Fruit fly (Drosophila melanogaster) whole organism, embryonic: ENCODE data around the gene Cpr64Ab.

Source experiments
- Adf1 ChIP-seq: fragments of 200-800 bp; sonication (Bioruptor generic); IDR thresholded peaks from 2 replicates; pipeline ENCODE4 v1.3.6; 2022; ENCODE audit warnings: missing biosample characterization, missing genetic modification characterization
- CG11398 ChIP-seq: fragments of 200-800 bp; sonication (Bioruptor generic); optimal IDR thresholded peaks from 2 replicates; lab custom pipeline; 2016; ENCODE audit warnings: missing biosample characterization, missing genetic modification characterization
- CG13287 ChIP-seq: fragments of 200-800 bp; sonication (Bioruptor generic); IDR thresholded peaks from 2 replicates; pipeline ENCODE4 v1.3.6; 2022; ENCODE audit warnings: missing biosample characterization, missing genetic modification characterization; ENCODE audit not compliant: partially characterized antibody
- CG13624 ChIP-seq: fragments of 200-800 bp; sonication (Bioruptor generic); optimal IDR thresholded peaks from 2 replicates; lab custom pipeline; 2016; ENCODE audit warnings: missing biosample characterization, missing genetic modification characterization
- CG15073 ChIP-seq: fragments of 200-800 bp; sonication (Bioruptor generic); optimal IDR thresholded peaks from 2 replicates; lab custom pipeline; 2016; ENCODE audit warnings: missing biosample characterization, missing genetic modification characterization
- CG15601 ChIP-seq: fragments of 200-800 bp; sonication (Bioruptor generic); optimal IDR thresholded peaks from 3 replicates; lab custom pipeline; 2019; ENCODE audit warnings: missing biosample characterization, mild to moderate bottlenecking, missing genetic modification characterization, moderate library complexity
- CG17328 ChIP-seq: fragments of 200-800 bp; sonication (Bioruptor generic); IDR thresholded peaks from 2 replicates; pipeline ENCODE4 v1.3.6; 2022; ENCODE audit warnings: missing biosample characterization, missing genetic modification characterization
- CG18011 ChIP-seq: fragments of 200-800 bp; sonication (Bioruptor generic); optimal IDR thresholded peaks from 2 replicates; lab custom pipeline; 2017; ENCODE audit warnings: missing biosample characterization, missing genetic modification characterization, mild to moderate bottlenecking, moderate library complexity, missing genotype
- CG2199 ChIP-seq: fragments of 200-800 bp; sonication (Bioruptor generic); IDR thresholded peaks from 3 replicates; pipeline ENCODE4 v1.3.6; 2022; ENCODE audit warnings: missing biosample characterization, missing genetic modification characterization
- CG2678 ChIP-seq: fragments of 200-800 bp; sonication (Bioruptor generic); optimal IDR thresholded peaks from 3 replicates; lab custom pipeline; 2019; ENCODE audit warnings: missing biosample characterization, mild to moderate bottlenecking, missing genetic modification characterization, moderate library complexity
- CG32532 ChIP-seq: fragments of 200-800 bp; sonication (Bioruptor generic); IDR thresholded peaks from 2 replicates; pipeline ENCODE4 v1.3.6; 2022; ENCODE audit warnings: missing biosample characterization, missing genetic modification characterization
- CG3726 ChIP-seq: fragments of 200-800 bp; sonication (Bioruptor generic); IDR thresholded peaks from 3 replicates; pipeline ENCODE4, ENCODE4 v1.3.6; 2022; ENCODE audit warnings: missing biosample characterization, missing genetic modification characterization
- CG3847 ChIP-seq: fragments of 200-800 bp; sonication (Bioruptor generic); IDR thresholded peaks from 2 replicates; pipeline ENCODE4 v1.3.6; 2022; ENCODE audit warnings: missing biosample characterization, missing genetic modification characterization
- CG3995 ChIP-seq: fragments of 200-800 bp; sonication (Bioruptor generic); optimal IDR thresholded peaks from 3 replicates; lab custom pipeline; 2016; ENCODE audit warnings: missing biosample characterization, missing genetic modification characterization
- CG4707 ChIP-seq: fragments of 200-800 bp; sonication (Bioruptor generic); optimal IDR thresholded peaks from 2 replicates; lab custom pipeline; 2018; ENCODE audit warnings: missing biosample characterization, mild to moderate bottlenecking, missing genetic modification characterization, moderate library complexity
- CG5245 ChIP-seq: fragments of 200-800 bp; sonication (Bioruptor generic); optimal IDR thresholded peaks from 3 replicates; lab custom pipeline; 2016; ENCODE audit warnings: missing biosample characterization, missing genetic modification characterization
- CG6683 ChIP-seq: fragments of 200-800 bp; sonication (Bioruptor generic); optimal IDR thresholded peaks from 2 replicates; lab custom pipeline; 2017; ENCODE audit warnings: missing biosample characterization, mild to moderate bottlenecking, missing genetic modification characterization, missing genetic modification reagents
- CG7556 ChIP-seq: fragments of 200-800 bp; sonication (Bioruptor generic); optimal IDR thresholded peaks from 2 replicates; lab custom pipeline; 2017; ENCODE audit warnings: missing biosample characterization, mild to moderate bottlenecking, missing genetic modification characterization
- CG7963 ChIP-seq: fragments of 200-800 bp; sonication (Bioruptor generic); IDR thresholded peaks from 3 replicates; pipeline ENCODE4 v1.3.6; 2022; ENCODE audit warnings: missing biosample characterization, missing genetic modification characterization; ENCODE audit not compliant: partially characterized antibody
- CG8281 ChIP-seq: fragments of 200-800 bp; sonication (Bioruptor generic); optimal IDR thresholded peaks from 2 replicates; lab custom pipeline; 2018; ENCODE audit warnings: missing biosample characterization, mild to moderate bottlenecking, missing genetic modification characterization, moderate library complexity
- CTCF ChIP-seq: fragments of 200-800 bp; sonication (Bioruptor generic); optimal IDR thresholded peaks from 2 replicates; lab custom pipeline; 2017; ENCODE audit warnings: missing biosample characterization, mild to moderate bottlenecking, missing genetic modification characterization, moderate library complexity
- Camta ChIP-seq: fragments of 200-800 bp; sonication (Bioruptor generic); optimal IDR thresholded peaks from 2 replicates; lab custom pipeline; 2016; ENCODE audit warnings: missing biosample characterization, missing genetic modification characterization
- Dek ChIP-seq: fragments of 200-800 bp; sonication (Bioruptor generic); optimal IDR thresholded peaks from 3 replicates; lab custom pipeline; 2019; ENCODE audit warnings: missing biosample characterization, mild to moderate bottlenecking, missing genetic modification characterization, moderate library complexity
- E2f2 ChIP-seq: fragments of 200-800 bp; sonication (Bioruptor generic); IDR thresholded peaks from 2 replicates; pipeline ENCODE4 v1.3.6; 2022; ENCODE audit warnings: missing biosample characterization, missing genetic modification characterization
- HHEX ChIP-seq: fragments of 200-800 bp; sonication (Bioruptor generic); optimal IDR thresholded peaks from 3 replicates; lab custom pipeline; 2017; ENCODE audit warnings: missing biosample characterization, mild to moderate bottlenecking, missing genetic modification characterization, missing genetic modification reagents
- HLHmδ ChIP-seq: fragments of 200-800 bp; sonication (Bioruptor generic); optimal IDR thresholded peaks from 2 replicates; lab custom pipeline; 2018; ENCODE audit warnings: missing biosample characterization, mild to moderate bottlenecking, missing genetic modification characterization, moderate library complexity
- Hmr ChIP-seq: fragments of 200-800 bp; sonication (Bioruptor generic); optimal IDR thresholded peaks from 3 replicates; lab custom pipeline; 2017; ENCODE audit warnings: mild to moderate bottlenecking, missing biosample characterization, missing genetic modification reagents, missing genetic modification characterization
- Hmx ChIP-seq: fragments of 200-800 bp; sonication (Bioruptor generic); optimal IDR thresholded peaks from 2 replicates; lab custom pipeline; 2016; ENCODE audit warnings: missing biosample characterization, missing genetic modification characterization
- Lhr ChIP-seq: fragments of 200-800 bp; sonication (Bioruptor generic); optimal IDR thresholded peaks from 3 replicates; lab custom pipeline; 2017; ENCODE audit warnings: mild to moderate bottlenecking, missing biosample characterization, missing genetic modification reagents, missing genetic modification characterization
- Lpt ChIP-seq: fragments of >200 bp; optimal IDR thresholded peaks from 2 replicates; lab custom pipeline; 2018; ENCODE audit warnings: missing biosample characterization, missing genetic modification characterization
- Myb ChIP-seq: fragments of 200-800 bp; sonication (Bioruptor generic); optimal IDR thresholded peaks from 2 replicates; lab custom pipeline; 2016; ENCODE audit warnings: missing biosample characterization, missing genetic modification characterization
- NFAT ChIP-seq: fragments of 200-800 bp; sonication (Bioruptor generic); IDR thresholded peaks from 2 replicates; pipeline ENCODE4 v1.3.6; 2022; ENCODE audit warnings: missing biosample characterization, missing genetic modification characterization
- Opbp ChIP-seq: fragments of 200-800 bp; sonication (Bioruptor generic); IDR thresholded peaks from 3 replicates; pipeline ENCODE4 v1.3.6; 2022; ENCODE audit warnings: missing biosample characterization, missing genetic modification characterization; ENCODE audit not compliant: partially characterized antibody
- PHDP ChIP-seq: fragments of 200-800 bp; sonication (Bioruptor generic); optimal IDR thresholded peaks from 3 replicates; lab custom pipeline; 2018; ENCODE audit warnings: missing biosample characterization, mild to moderate bottlenecking, missing genetic modification characterization, moderate library complexity
- Rx ChIP-seq: fragments of 200-800 bp; sonication (Bioruptor generic); IDR thresholded peaks from 2 replicates; pipeline ENCODE4 v1.3.6; 2022; ENCODE audit warnings: missing biosample characterization, missing genetic modification characterization
- Usf ChIP-seq: fragments of 200-800 bp; sonication (Bioruptor generic); optimal IDR thresholded peaks from 2 replicates; lab custom pipeline; 2017; ENCODE audit warnings: missing genotype, missing biosample characterization, missing genetic modification characterization
- ash1 ChIP-seq: fragments of 200-800 bp; sonication (Bioruptor generic); optimal IDR thresholded peaks from 2 replicates; lab custom pipeline; 2018; ENCODE audit warnings: missing biosample characterization, mild to moderate bottlenecking, missing genetic modification characterization
- br ChIP-seq: fragments of >200 bp; optimal IDR thresholded peaks from 2 replicates; lab custom pipeline; 2017
- bsh ChIP-seq, 2 experiments: fragments of 200-800 bp; sonication (Bioruptor generic); optimal IDR thresholded peaks; 2 replicates each; lab custom pipeline; 2017 to 2018; ENCODE audit warnings: mild to moderate bottlenecking in 2 of 2, missing biosample characterization in 2 of 2, missing genetic modification characterization in 2 of 2, moderate library complexity in 1 of 2
- chinmo ChIP-seq: fragments of 200-800 bp; sonication (Bioruptor generic); IDR thresholded peaks from 4 replicates; pipeline ENCODE4 v1.3.6; 2022; ENCODE audit warnings: missing biosample characterization, missing genetic modification characterization; ENCODE audit not compliant: partially characterized antibody
- dan ChIP-seq: fragments of 200-800 bp; sonication (Bioruptor generic); IDR thresholded peaks from 2 replicates; pipeline ENCODE4 v1.3.6; 2022; ENCODE audit warnings: missing biosample characterization, missing genetic modification characterization
- gce ChIP-seq: fragments of 200-800 bp; sonication (Bioruptor generic); IDR thresholded peaks from 3 replicates; pipeline ENCODE4 v1.3.6; 2022; ENCODE audit warnings: missing biosample characterization, missing genetic modification characterization
- gt ChIP-seq: fragments of 200-800 bp; sonication (Bioruptor generic); IDR thresholded peaks from 2 replicates; pipeline ENCODE4 v1.3.6; 2022; ENCODE audit warnings: missing biosample characterization, missing genetic modification characterization
- ham ChIP-seq: fragments of 200-800 bp; sonication (Bioruptor generic); IDR thresholded peaks from 2 replicates; pipeline ENCODE4 v1.3.6; 2022; ENCODE audit warnings: missing biosample characterization, missing genetic modification characterization
- hkb ChIP-seq, 2 experiments: fragments of 200-800 bp in 1 of 2; fragments of >200 bp in 1 of 2; sonication (Bioruptor generic) in 1 of 2; IDR thresholded peaks in 1 of 2; optimal IDR thresholded peaks in 1 of 2; 2 replicates each; pipeline versions ENCODE4 v1.3.6 to Lab custom; 2017 to 2022; ENCODE audit warnings: missing biosample characterization in 1 of 2, missing genetic modification characterization in 1 of 2
- inv ChIP-seq: fragments of 200-800 bp; sonication (Bioruptor generic); IDR thresholded peaks from 2 replicates; pipeline ENCODE4 v1.3.6; 2022; ENCODE audit warnings: missing biosample characterization, missing genetic modification characterization; ENCODE audit not compliant: partially characterized antibody
- oc ChIP-seq: fragments of 200-800 bp; sonication (Bioruptor generic); optimal IDR thresholded peaks from 2 replicates; lab custom pipeline; 2018; ENCODE audit warnings: missing biosample characterization, mild to moderate bottlenecking, missing genetic modification characterization, moderate library complexity
- peb ChIP-seq: fragments of 200-800 bp; sonication (Bioruptor generic); IDR thresholded peaks from 2 replicates; pipeline ENCODE4 v1.3.6; 2022; ENCODE audit warnings: missing biosample characterization, missing genetic modification characterization
- row ChIP-seq: fragments of 200-800 bp; sonication (Bioruptor generic); IDR thresholded peaks from 3 replicates; pipeline ENCODE4 v1.3.6; 2022; ENCODE audit warnings: missing biosample characterization, missing genetic modification characterization
- tap ChIP-seq: fragments of 200-800 bp; optimal IDR thresholded peaks from 3 replicates; lab custom pipeline; 2019; ENCODE audit warnings: missing biosample characterization, mild to moderate bottlenecking, missing genetic modification characterization, moderate library complexity
- vvl ChIP-seq: fragments of 200-800 bp; sonication (Bioruptor generic); IDR thresholded peaks from 2 replicates; pipeline ENCODE4 v1.3.6; 2022; ENCODE audit warnings: missing biosample characterization, missing genetic modification characterization

The Cpr64Ab gene

DNA sequence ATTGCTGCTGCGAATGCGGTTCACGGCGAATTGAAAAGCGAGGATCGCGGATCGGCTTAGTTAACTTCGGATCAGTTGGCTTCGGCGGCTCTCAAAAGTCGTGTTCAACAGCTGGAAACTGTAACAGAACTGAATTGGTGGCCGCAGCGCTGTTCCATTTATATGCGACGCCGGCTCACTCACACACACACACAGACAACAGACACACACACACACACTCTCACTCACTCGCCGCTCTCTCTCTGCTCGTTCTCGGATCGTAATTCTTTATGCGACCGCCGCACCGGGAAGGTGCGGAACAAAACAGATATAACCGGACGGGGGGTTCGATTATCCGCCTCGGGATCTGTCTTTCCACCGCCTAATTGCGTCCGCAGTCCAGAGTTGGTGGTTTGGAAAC lies 15.8 kb upstream of the Cpr64Ab start, which contains the start of gene CG46460 (continued):
- TF ChIP-seq CG6683 (GFP tag; lab: Kevin White, UChicago) (no peak), CG2678 (tag; lab: Kevin White, UChicago) (peak; percentile 4), hkb (optimal IDR thresholded peaks at IDR 0.05; lab: Kevin White, UChicago) (no peak), hkb (GFP tag; IDR thresholded peaks at IDR 0.05; lab: Robert Waterston, UW) (0 out of 2 replicates have a peak, but pooled peaks have one; percentile 9), CG32532 (GFP tag; lab: Robert Waterston, UW) (no peak), chinmo (peak; percentile 84; the same call in 3 of the 4 replicates), CG8281 (tag; lab: Kevin White, UChicago) (no peak), Rx (GFP tag; lab: Robert Waterston, UW) (no peak), tap (tag; lab: Kevin White, UChicago) (no peak), Adf1 (GFP tag; lab: Robert Waterston, UW) (peak; percentile 58), CG3995 (GFP tag; lab: Kevin White, UChicago) (no peak), CG5245 (GFP tag; lab: Kevin White, UChicago) (no peak), CG2199 (no peak), CTCF (GFP tag; lab: Kevin White, UChicago) (no peak), CG11398 (no peak), Myb (GFP tag; lab: Kevin White, UChicago) (peak; percentile 6), CG7963 (GFP tag; lab: Robert Waterston, UW) (no peak), Hmx (GFP tag; lab: Kevin White, UChicago) (no peak), HHEX (GFP tag; lab: Kevin White, UChicago) (no peak), ham (GFP tag; lab: Robert Waterston, UW) (no peak), Lhr (GFP tag; lab: Kevin White, UChicago) (no peak), dan (GFP tag; lab: Robert Waterston, UW) (no peak), Usf (no peak), CG15073 (no peak), CG15601 (tag; lab: Kevin White, UChicago) (peak; percentile 2), ash1 (GFP tag; lab: Kevin White, UChicago) (no peak), CG3726 (GFP tag; lab: Robert Waterston, UW) (no peak), CG13287 (peak; percentile 36; the same call in 1 of the 2 replicates), CG3847 (GFP tag; lab: Robert Waterston, UW) (no peak), Dek (tag; lab: Kevin White, UChicago) (no peak), br (lab: Kevin White, UChicago) (no peak), row (0 out of 3 replicates have a peak, but pooled peaks have one; percentile 24), CG7556 (no peak), bsh (GFP tag; optimal IDR thresholded peaks at IDR 0.05; lab: Kevin White, UChicago) (no peak), inv (GFP tag; lab: Robert Waterston, UW) (no peak), gce (GFP tag; lab: Robert Waterston, UW) (no peak), CG18011 (GFP tag; lab: Kevin White, UChicago) (no peak), Opbp (GFP tag; lab: Robert Waterston, UW) (peak; percentile 43; the same call in 1 of the 3 replicates), HLHmδ (GFP tag; lab: Kevin White, UChicago) (peak; percentile 22), NFAT (GFP tag; lab: Robert Waterston, UW) (no peak), oc (tag; lab: Kevin White, UChicago) (peak; percentile 43), vvl (GFP tag; lab: Robert Waterston, UW) (peak; percentile 41; the same call in 1 of the 2 replicates), peb (GFP tag; lab: Robert Waterston, UW) (no peak), Camta (GFP tag; lab: Kevin White, UChicago) (no peak), Hmr (GFP tag; lab: Kevin White, UChicago) (peak; percentile 27), CG13624 (no peak), CG17328 (GFP tag; lab: Robert Waterston, UW) (peak; percentile 11; the same call in 1 of the 2 replicates), gt (GFP tag; lab: Robert Waterston, UW) (no peak), E2f2 (no peak), PHDP (no peak), CG4707 (peak; percentile 2), Lpt (GFP tag; lab: Kevin White, UChicago) (no peak)
